Fruit fly (Drosophila melanogaster) whole organism, embryonic: ENCODE results near the gene CG15011.

Experiments
- Atf-2 ChIP-seq: fragments of 200-800 bp; sonication (Bioruptor generic); optimal IDR thresholded peaks from 2 replicates; lab custom pipeline; 2016; ENCODE audit warnings: missing biosample characterization, missing genetic modification characterization
- CG10431 ChIP-seq: fragments of 200-800 bp; sonication (Bioruptor generic); optimal IDR thresholded peaks from 3 replicates; lab custom pipeline; 2018; ENCODE audit warnings: missing biosample characterization, mild to moderate bottlenecking, missing genetic modification characterization
- CG13123 ChIP-seq: fragments of 200-800 bp; sonication (Bioruptor generic); optimal IDR thresholded peaks from 2 replicates; lab custom pipeline; 2016; ENCODE audit warnings: missing biosample characterization, missing genetic modification characterization
- CG13296 ChIP-seq: fragments of 200-800 bp; sonication (Bioruptor generic); optimal IDR thresholded peaks from 3 replicates; lab custom pipeline; 2018; ENCODE audit warnings: missing biosample characterization, mild to moderate bottlenecking, missing genetic modification characterization
- CG13424 ChIP-seq: fragments of 200-800 bp; sonication (Bioruptor generic); optimal IDR thresholded peaks from 2 replicates; lab custom pipeline; 2019; ENCODE audit warnings: missing biosample characterization, mild to moderate bottlenecking, missing genetic modification characterization, moderate library complexity
- CG13624 ChIP-seq: fragments of 200-800 bp; sonication (Bioruptor generic); optimal IDR thresholded peaks from 2 replicates; lab custom pipeline; 2016; ENCODE audit warnings: missing biosample characterization, missing genetic modification characterization
- CG17829 ChIP-seq: fragments of 200-800 bp; optimal IDR thresholded peaks from 2 replicates; lab custom pipeline; 2019; ENCODE audit warnings: missing biosample characterization, mild to moderate bottlenecking, missing genetic modification characterization, moderate library complexity
- CG2199 ChIP-seq: fragments of 200-800 bp; sonication (Bioruptor generic); IDR thresholded peaks from 3 replicates; pipeline ENCODE4 v1.3.6; 2022; ENCODE audit warnings: missing biosample characterization, missing genetic modification characterization
- CG31441 ChIP-seq: fragments of 200-800 bp; sonication (Bioruptor generic); IDR thresholded peaks from 2 replicates; pipeline ENCODE4 v1.3.6; 2022; ENCODE audit warnings: missing biosample characterization, missing genetic modification characterization
- CG3163 ChIP-seq: fragments of 200-800 bp; sonication (Bioruptor generic); optimal IDR thresholded peaks from 3 replicates; lab custom pipeline; 2016; ENCODE audit warnings: missing biosample characterization, missing genetic modification characterization
- CG34224 ChIP-seq: fragments of 200-800 bp; sonication (Bioruptor generic); IDR thresholded peaks from 3 replicates; pipeline ENCODE4 v1.3.6; 2022; ENCODE audit warnings: missing biosample characterization, missing genetic modification characterization; ENCODE audit not compliant: partially characterized antibody
- CG4282 ChIP-seq: fragments of 200-800 bp; sonication (Bioruptor generic); optimal IDR thresholded peaks from 2 replicates; lab custom pipeline; 2016; ENCODE audit warnings: missing biosample characterization, missing genetic modification characterization
- CG4360 ChIP-seq: fragments of 200-800 bp; sonication (Bioruptor generic); IDR thresholded peaks from 2 replicates; pipeline ENCODE4 v1.3.6; 2022; ENCODE audit warnings: missing biosample characterization, missing genetic modification characterization
- CG5953 ChIP-seq: fragments of 200-800 bp; sonication (Bioruptor generic); IDR thresholded peaks from 2 replicates; pipeline ENCODE4 v1.3.6; 2022; ENCODE audit warnings: missing biosample characterization, missing genetic modification characterization
- CG6272 ChIP-seq: fragments of 200-800 bp; sonication (Bioruptor generic); IDR thresholded peaks from 2 replicates; pipeline ENCODE4 v1.3.6; 2022; ENCODE audit warnings: missing biosample characterization, missing genetic modification characterization
- CG8388 ChIP-seq: fragments of 200-800 bp; sonication (Bioruptor generic); optimal IDR thresholded peaks from 2 replicates; lab custom pipeline; 2019; ENCODE audit warnings: missing biosample characterization, mild to moderate bottlenecking, missing genetic modification characterization, moderate library complexity
- CG8478 ChIP-seq: fragments of >200 bp; optimal IDR thresholded peaks from 2 replicates; lab custom pipeline; 2018
- CG9609 ChIP-seq: fragments of 200-800 bp; sonication (Bioruptor generic); optimal IDR thresholded peaks from 3 replicates; lab custom pipeline; 2016; ENCODE audit warnings: missing biosample characterization, missing genetic modification characterization
- D ChIP-seq, 2 experiments: fragments of 200-800 bp in 1 of 2; fragments of >200 bp in 1 of 2; sonication (Bioruptor generic) in 1 of 2; optimal IDR thresholded peaks; 2 replicates in 1 of 2; 3 replicates in 1 of 2; lab custom pipeline; 2017; ENCODE audit warnings: mild to moderate bottlenecking in 1 of 2, missing biosample characterization in 1 of 2, missing genetic modification characterization in 1 of 2, missing genetic modification reagents in 1 of 2
- D19B ChIP-seq: fragments of 200-800 bp; sonication (Bioruptor generic); optimal IDR thresholded peaks from 2 replicates; lab custom pipeline; 2017; ENCODE audit warnings: missing biosample characterization, mild to moderate bottlenecking, missing genetic modification characterization
- Doc3 ChIP-seq: fragments of 200-800 bp; sonication (Bioruptor generic); IDR thresholded peaks from 3 replicates; pipeline ENCODE4 v1.3.6; 2022; ENCODE audit warnings: missing biosample characterization, missing genetic modification characterization; ENCODE audit not compliant: partially characterized antibody
- HmgD ChIP-seq: fragments of 200-800 bp; sonication (Bioruptor generic); optimal IDR thresholded peaks from 3 replicates; lab custom pipeline; 2016; ENCODE audit warnings: missing biosample characterization, missing genetic modification characterization
- MBD-R2 ChIP-seq: fragments of 200-800 bp; sonication (Bioruptor generic); IDR thresholded peaks from 2 replicates; pipeline ENCODE4 v1.3.6; 2022; ENCODE audit warnings: missing biosample characterization, missing genetic modification characterization
- MESR4 ChIP-seq: fragments of 200-800 bp; sonication (Bioruptor generic); optimal IDR thresholded peaks from 2 replicates; lab custom pipeline; 2018; ENCODE audit warnings: missing biosample characterization, mild to moderate bottlenecking, missing genetic modification characterization, moderate library complexity
- Med ChIP-seq: fragments of 200-800 bp; sonication (Bioruptor generic); peaks from one replicate; lab custom pipeline; 2016; ENCODE audit warnings: missing biosample characterization, missing genetic modification characterization, mild to moderate bottlenecking, inconsistent platforms, moderate library complexity
- Meics ChIP-seq: fragments of 200-800 bp; sonication (Bioruptor generic); optimal IDR thresholded peaks from 2 replicates; lab custom pipeline; 2017; ENCODE audit warnings: missing biosample characterization, mild to moderate bottlenecking, missing genetic modification characterization
- Poxn ChIP-seq: fragments of 200-800 bp; sonication (Bioruptor generic); IDR thresholded peaks from 2 replicates; pipeline ENCODE4 v1.3.6; 2022; ENCODE audit warnings: missing biosample characterization, missing genetic modification characterization
- Sox100B ChIP-seq: fragments of 200-800 bp; sonication (Bioruptor generic); optimal IDR thresholded peaks from 3 replicates; lab custom pipeline; 2018; ENCODE audit warnings: missing biosample characterization, mild to moderate bottlenecking, missing genetic modification characterization
- Tbp ChIP-seq: fragments of >200 bp; optimal IDR thresholded peaks from 2 replicates; lab custom pipeline; 2018; ENCODE audit warnings: missing biosample characterization, missing genetic modification characterization
- YL-1 ChIP-seq: fragments of 200-800 bp; sonication (Bioruptor generic); optimal IDR thresholded peaks from 3 replicates; lab custom pipeline; 2017; ENCODE audit warnings: missing biosample characterization, mild to moderate bottlenecking, missing genetic modification characterization
- ato ChIP-seq: fragments of 200-800 bp; sonication (Bioruptor generic); IDR thresholded peaks from 2 replicates; pipeline ENCODE4 v1.3.6; 2022; ENCODE audit warnings: missing biosample characterization, missing genetic modification characterization; ENCODE audit not compliant: partially characterized antibody
- cg ChIP-seq: fragments of 200-800 bp; sonication (Bioruptor generic); optimal IDR thresholded peaks from 3 replicates; lab custom pipeline; 2019; ENCODE audit warnings: missing biosample characterization, mild to moderate bottlenecking, missing genetic modification characterization, moderate library complexity
- ci ChIP-seq: fragments of 200-800 bp; sonication (Bioruptor generic); IDR thresholded peaks from 3 replicates; pipeline ENCODE4 v1.3.6; 2022; ENCODE audit warnings: missing biosample characterization, missing genetic modification characterization
- croc ChIP-seq: fragments of 200-800 bp; sonication (Bioruptor generic); conservative IDR thresholded peaks from 3 replicates; pipeline ENCODE4 v1.3.6; 2022; ENCODE audit warnings: missing biosample characterization, missing genetic modification characterization
- cwo ChIP-seq: fragments of 200-800 bp; sonication (Bioruptor generic); optimal IDR thresholded peaks from 3 replicates; lab custom pipeline; 2017; ENCODE audit warnings: missing biosample characterization, missing genetic modification characterization, mild to moderate bottlenecking, moderate library complexity, missing genetic modification reagents
- ems ChIP-seq: fragments of 200-800 bp; sonication (Bioruptor generic); optimal IDR thresholded peaks from 3 replicates; lab custom pipeline; 2016; ENCODE audit warnings: missing biosample characterization, missing genetic modification characterization
- fd96Cb ChIP-seq: fragments of 200-800 bp; sonication (Bioruptor generic); optimal IDR thresholded peaks from 2 replicates; lab custom pipeline; 2018; ENCODE audit warnings: missing biosample characterization, mild to moderate bottlenecking, missing genetic modification characterization, moderate library complexity
- h ChIP-seq: fragments of >200 bp; optimal IDR thresholded peaks from 2 replicates; lab custom pipeline; 2017
- jigr1 ChIP-seq: fragments of 200-800 bp; sonication (Bioruptor generic); IDR thresholded peaks from 3 replicates; pipeline ENCODE4 v1.3.6; 2022; ENCODE audit warnings: missing biosample characterization, missing genetic modification characterization
- lov ChIP-seq, 2 experiments: fragments of 200-800 bp in 1 of 2; fragments of >200 bp in 1 of 2; sonication (Bioruptor generic) in 1 of 2; IDR thresholded peaks in 1 of 2; optimal IDR thresholded peaks in 1 of 2; 2 replicates in 1 of 2; 3 replicates in 1 of 2; pipeline versions ENCODE4 v1.3.6 to Lab custom; 2017 to 2022; ENCODE audit warnings: missing biosample characterization in 1 of 2, missing genetic modification characterization in 1 of 2
- mam ChIP-seq: fragments of 200-800 bp; sonication (Bioruptor generic); optimal IDR thresholded peaks from 3 replicates; lab custom pipeline; 2016; ENCODE audit warnings: missing biosample characterization, missing genetic modification characterization
- pros ChIP-seq: fragments of 200-800 bp; sonication (Bioruptor generic); optimal IDR thresholded peaks from 3 replicates; lab custom pipeline; 2019; ENCODE audit warnings: missing biosample characterization, mild to moderate bottlenecking, missing genetic modification characterization, moderate library complexity
- row ChIP-seq: fragments of 200-800 bp; sonication (Bioruptor generic); IDR thresholded peaks from 3 replicates; pipeline ENCODE4 v1.3.6; 2022; ENCODE audit warnings: missing biosample characterization, missing genetic modification characterization
- sd ChIP-seq: fragments of 200-800 bp; sonication (Bioruptor generic); optimal IDR thresholded peaks from 3 replicates; lab custom pipeline; 2018; ENCODE audit warnings: missing biosample characterization, mild to moderate bottlenecking, missing genetic modification characterization, moderate library complexity
- sens-2 ChIP-seq: fragments of 200-800 bp; sonication (Bioruptor generic); IDR thresholded peaks from 2 replicates; pipeline ENCODE4 v1.3.6; 2022; ENCODE audit warnings: missing biosample characterization, missing genetic modification characterization
- sob ChIP-seq: fragments of 200-800 bp; sonication (Bioruptor generic); IDR thresholded peaks from 2 replicates; pipeline ENCODE4 v1.3.6; 2022; ENCODE audit warnings: missing biosample characterization, missing genetic modification characterization
- sr ChIP-seq: fragments of 200-800 bp; sonication (Bioruptor generic); IDR thresholded peaks from 3 replicates; pipeline ENCODE4 v1.3.6; 2022; ENCODE audit warnings: missing biosample characterization, missing genetic modification characterization
- sug ChIP-seq: fragments of 200-800 bp; optimal IDR thresholded peaks from 2 replicates; lab custom pipeline; 2019; ENCODE audit warnings: missing biosample characterization, mild to moderate bottlenecking, missing genetic modification characterization, moderate library complexity
- toy ChIP-seq: fragments of 200-800 bp; sonication (Bioruptor generic); IDR thresholded peaks from 2 replicates; pipeline ENCODE4 v1.3.6; 2022; ENCODE audit warnings: missing biosample characterization, missing genetic modification characterization
- trh ChIP-seq: fragments of 200-800 bp; sonication (Bioruptor generic); optimal IDR thresholded peaks from 2 replicates; lab custom pipeline; 2016; ENCODE audit warnings: missing biosample characterization, missing genetic modification characterization

Gene CG15011

dm6 chr3L:4252121-4252861 is 6.7 kb downstream of the CG15011 start (continued):
- TF ChIP-seq jigr1 (GFP tag; lab: Robert Waterston, UW) (no peak), mam (GFP tag; lab: Kevin White, UChicago) (no peak), CG17829 (tag; lab: Kevin White, UChicago) (peak; percentile 2), cwo (no peak), Meics (GFP tag; lab: Kevin White, UChicago) (no peak), CG2199 (0 out of 3 replicates have a peak, but pooled peaks have one; percentile 16), Doc3 (no peak), Atf-2 (GFP tag; lab: Kevin White, UChicago) (peak; percentile 20), ato (GFP tag; lab: Robert Waterston, UW) (no peak), sd (no peak), sr (GFP tag; lab: Robert Waterston, UW) (no peak), D19B (GFP tag; lab: Kevin White, UChicago) (no peak), CG3163 (peak; percentile 81), h (lab: Kevin White, UChicago) (no peak), Med (GFP tag; lab: Kevin White, UChicago) (peak; percentile 43), Sox100B (no peak), row (GFP tag; lab: Robert Waterston, UW) (peak; percentile 40), CG4360 (GFP tag; lab: Robert Waterston, UW) (peak; percentile 99), CG5953 (no peak), CG4282 (no peak), Tbp (GFP tag; lab: Kevin White, UChicago) (no peak), CG10431 (no peak), CG34224 (GFP tag; lab: Robert Waterston, UW) (no peak), CG13296 (GFP tag; lab: Kevin White, UChicago) (no peak), ci (GFP tag; lab: Robert Waterston, UW) (0 out of 3 replicates have a peak, but pooled peaks have one; percentile 24), MBD-R2 (GFP tag; lab: Robert Waterston, UW) (no peak), fd96Cb (no peak), CG13123 (GFP tag; lab: Kevin White, UChicago) (no peak), croc (GFP tag; lab: Robert Waterston, UW) (no peak), ems (no peak), CG8388 (GFP tag; lab: Kevin White, UChicago) (no peak), toy (GFP tag; lab: Robert Waterston, UW) (no peak), sens-2 (no peak), D (optimal IDR thresholded peaks at IDR 0.05; lab: Kevin White, UChicago) (no peak), D (GFP tag; optimal IDR thresholded peaks at IDR 0.05; lab: Kevin White, UChicago) (no peak), CG13424 (tag; lab: Kevin White, UChicago) (no peak), trh (no peak), pros (peak; percentile 90), cg (GFP tag; lab: Kevin White, UChicago) (peak; percentile 65), CG6272 (no peak), lov (optimal IDR thresholded peaks at IDR 0.05; lab: Kevin White, UChicago) (no peak), lov (GFP tag; IDR thresholded peaks at IDR 0.05; lab: Robert Waterston, UW) (no peak), Poxn (no peak), HmgD (GFP tag; lab: Kevin White, UChicago) (peak; percentile 54), CG8478 (lab: Kevin White, UChicago) (no peak), MESR4 (GFP tag; lab: Kevin White, UChicago) (no peak), sug (tag; lab: Kevin White, UChicago) (no peak), sob (no peak), CG9609 (GFP tag; lab: Kevin White, UChicago) (no peak), YL-1 (GFP tag; lab: Kevin White, UChicago) (no peak), CG13624 (GFP tag; lab: Kevin White, UChicago) (no peak), CG31441 (GFP tag; lab: Robert Waterston, UW) (peak; percentile 48; the same call in 1 of the 2 replicates)
- TF ChIP-seq, all 482 proteins: peak for 23
